Fruit fly (Drosophila melanogaster) whole organism, embryonic: ENCODE measurements around the gene Ac78C.
A peak's percentile ranks its signal among the peaks of the same experiment; 100 is the strongest.

Experiments
- Asciz ChIP-seq: fragments of 200-800 bp; sonication (Bioruptor generic); optimal IDR thresholded peaks from 2 replicates; lab custom pipeline; 2017; ENCODE audit warnings: missing biosample characterization, mild to moderate bottlenecking, missing genetic modification characterization, missing genetic modification reagents
- Atf3 ChIP-seq: fragments of 200-800 bp; sonication (Bioruptor generic); optimal IDR thresholded peaks from 3 replicates; lab custom pipeline; 2016; ENCODE audit warnings: missing biosample characterization, missing genetic modification characterization
- CG11695 ChIP-seq: fragments of 200-800 bp; sonication (Bioruptor generic); IDR thresholded peaks from 3 replicates; pipeline ENCODE4 v1.3.6; 2022; ENCODE audit warnings: missing biosample characterization, missing genetic modification characterization
- CG13424 ChIP-seq: fragments of 200-800 bp; sonication (Bioruptor generic); optimal IDR thresholded peaks from 2 replicates; lab custom pipeline; 2019; ENCODE audit warnings: missing biosample characterization, mild to moderate bottlenecking, missing genetic modification characterization, moderate library complexity
- CG15011 ChIP-seq: fragments of 200-800 bp; sonication (Bioruptor generic); optimal IDR thresholded peaks from 3 replicates; lab custom pipeline; 2018; ENCODE audit warnings: missing biosample characterization, mild to moderate bottlenecking, missing genetic modification characterization
- CG15696 ChIP-seq: fragments of 200-800 bp; sonication (Bioruptor generic); optimal IDR thresholded peaks from 2 replicates; lab custom pipeline; 2019; ENCODE audit warnings: missing biosample characterization, mild to moderate bottlenecking, missing genetic modification characterization, moderate library complexity
- CG17385 ChIP-seq: fragments of 200-800 bp; sonication (Bioruptor generic); optimal IDR thresholded peaks from 3 replicates; lab custom pipeline; 2018; ENCODE audit warnings: missing biosample characterization, mild to moderate bottlenecking, missing genetic modification characterization
- CG17568 ChIP-seq: fragments of 200-800 bp; sonication (Bioruptor generic); optimal IDR thresholded peaks from 2 replicates; lab custom pipeline; 2018; ENCODE audit warnings: missing biosample characterization, mild to moderate bottlenecking, missing genetic modification characterization, moderate library complexity
- CG1832 ChIP-seq: fragments of 200-800 bp; sonication (Bioruptor generic); optimal IDR thresholded peaks from 2 replicates; lab custom pipeline; 2017; ENCODE audit warnings: missing biosample characterization, mild to moderate bottlenecking, missing genetic modification characterization, inconsistent platforms
- CG2116 ChIP-seq: fragments of 200-800 bp; sonication (Bioruptor generic); optimal IDR thresholded peaks from 3 replicates; lab custom pipeline; 2018; ENCODE audit warnings: missing biosample characterization, mild to moderate bottlenecking, missing genetic modification characterization
- CG2120 ChIP-seq: fragments of 200-800 bp; sonication (Bioruptor generic); optimal IDR thresholded peaks from 3 replicates; lab custom pipeline; 2016; ENCODE audit warnings: missing biosample characterization, missing genetic modification characterization
- CG31388 ChIP-seq: fragments of 200-800 bp; sonication (Bioruptor generic); optimal IDR thresholded peaks from 2 replicates; lab custom pipeline; 2016; ENCODE audit warnings: missing biosample characterization, missing genetic modification characterization
- CG31441 ChIP-seq: fragments of 200-800 bp; sonication (Bioruptor generic); IDR thresholded peaks from 2 replicates; pipeline ENCODE4 v1.3.6; 2022; ENCODE audit warnings: missing biosample characterization, missing genetic modification characterization
- CG3163 ChIP-seq: fragments of 200-800 bp; sonication (Bioruptor generic); optimal IDR thresholded peaks from 3 replicates; lab custom pipeline; 2016; ENCODE audit warnings: missing biosample characterization, missing genetic modification characterization
- CG33213 ChIP-seq: fragments of 200-800 bp; sonication (Bioruptor generic); optimal IDR thresholded peaks from 3 replicates; lab custom pipeline; 2016; ENCODE audit warnings: missing biosample characterization, missing genetic modification characterization
- CG34376 ChIP-seq: fragments of 200-800 bp; sonication (Bioruptor generic); optimal IDR thresholded peaks from 2 replicates; lab custom pipeline; 2018; ENCODE audit warnings: missing biosample characterization, mild to moderate bottlenecking, missing genetic modification characterization
- CG3726 ChIP-seq: fragments of 200-800 bp; sonication (Bioruptor generic); IDR thresholded peaks from 3 replicates; pipeline ENCODE4, ENCODE4 v1.3.6; 2022; ENCODE audit warnings: missing biosample characterization, missing genetic modification characterization
- CG4404 ChIP-seq: fragments of 200-800 bp; sonication (Bioruptor generic); IDR thresholded peaks from 2 replicates; pipeline ENCODE4 v1.3.6; 2022; ENCODE audit warnings: missing biosample characterization, missing genetic modification characterization
- CG6175 ChIP-seq: fragments of 200-800 bp; sonication (Bioruptor generic); IDR thresholded peaks from 3 replicates; pipeline ENCODE4 v1.3.6; 2022; ENCODE audit warnings: missing biosample characterization, missing genetic modification characterization
- CG6654 ChIP-seq: fragments of 200-800 bp; sonication (Bioruptor generic); optimal IDR thresholded peaks from 2 replicates; lab custom pipeline; 2017; ENCODE audit warnings: missing biosample characterization, mild to moderate bottlenecking, missing genetic modification characterization
- CG6689 ChIP-seq: fragments of 200-800 bp; sonication (Bioruptor generic); IDR thresholded peaks from 2 replicates; pipeline ENCODE4 v1.3.6; 2022; ENCODE audit warnings: missing biosample characterization, missing genetic modification characterization
- CG6854 ChIP-seq: fragments of 200-800 bp; sonication (Bioruptor generic); optimal IDR thresholded peaks from 3 replicates; lab custom pipeline; 2017; ENCODE audit warnings: missing biosample characterization, mild to moderate bottlenecking, missing genetic modification characterization
- CG7745 ChIP-seq: fragments of 200-800 bp; sonication (Bioruptor generic); optimal IDR thresholded peaks from 2 replicates; lab custom pipeline; 2018; ENCODE audit warnings: missing biosample characterization, mild to moderate bottlenecking, missing genetic modification characterization, moderate library complexity
- CG7963 ChIP-seq: fragments of 200-800 bp; sonication (Bioruptor generic); IDR thresholded peaks from 3 replicates; pipeline ENCODE4 v1.3.6; 2022; ENCODE audit warnings: missing biosample characterization, missing genetic modification characterization; ENCODE audit not compliant: partially characterized antibody
- Deaf1 ChIP-seq: fragments of 200-800 bp; optimal IDR thresholded peaks from 3 replicates; lab custom pipeline; 2019; ENCODE audit warnings: missing biosample characterization, mild to moderate bottlenecking, missing genetic modification characterization, moderate library complexity
- Dll ChIP-seq: fragments of 200-800 bp; sonication (Bioruptor generic); IDR thresholded peaks from 4 replicates; pipeline ENCODE4 v1.3.6; 2022; ENCODE audit warnings: missing biosample characterization, missing genetic modification characterization; ENCODE audit not compliant: partially characterized antibody
- Fer3 ChIP-seq: fragments of 200-800 bp; sonication (Bioruptor generic); optimal IDR thresholded peaks from 2 replicates; lab custom pipeline; 2018; ENCODE audit warnings: missing biosample characterization, mild to moderate bottlenecking, missing genetic modification characterization, moderate library complexity
- Hr78 ChIP-seq, 2 experiments: fragments of 200-800 bp in 1 of 2; fragments of >200 bp in 1 of 2; sonication (Bioruptor generic) in 1 of 2; optimal IDR thresholded peaks; 2 replicates each; lab custom pipeline; 2017 to 2019; ENCODE audit warnings: missing biosample characterization in 2 of 2, missing genetic modification characterization in 2 of 2, mild to moderate bottlenecking in 1 of 2, moderate library complexity in 1 of 2
- Med ChIP-seq: fragments of 200-800 bp; sonication (Bioruptor generic); peaks from one replicate; lab custom pipeline; 2016; ENCODE audit warnings: missing biosample characterization, missing genetic modification characterization, mild to moderate bottlenecking, inconsistent platforms, moderate library complexity
- NC2α ChIP-seq: fragments of 200-800 bp; sonication (Bioruptor generic); optimal IDR thresholded peaks from 2 replicates; lab custom pipeline; 2016; ENCODE audit warnings: missing biosample characterization, missing genetic modification characterization
- Neu2 ChIP-seq: fragments of 200-800 bp; sonication (Bioruptor generic); optimal IDR thresholded peaks from 3 replicates; lab custom pipeline; 2016; ENCODE audit warnings: missing biosample characterization, missing genetic modification characterization, borderline replicate concordance
- NfI ChIP-seq: fragments of 200-800 bp; sonication (Bioruptor generic); optimal IDR thresholded peaks from 3 replicates; lab custom pipeline; 2018; ENCODE audit warnings: missing biosample characterization, mild to moderate bottlenecking, missing genetic modification characterization, moderate library complexity
- Opbp ChIP-seq: fragments of 200-800 bp; sonication (Bioruptor generic); IDR thresholded peaks from 3 replicates; pipeline ENCODE4 v1.3.6; 2022; ENCODE audit warnings: missing biosample characterization, missing genetic modification characterization; ENCODE audit not compliant: partially characterized antibody
- Pdp1 ChIP-seq, 2 experiments: fragments of 200-800 bp; sonication (Bioruptor generic); optimal IDR thresholded peaks; 3 replicates each; lab custom pipeline; 2016; ENCODE audit warnings: missing biosample characterization in 2 of 2, missing genetic modification characterization in 2 of 2, mild to moderate bottlenecking in 1 of 2, moderate library complexity in 1 of 2
- Rx ChIP-seq: fragments of 200-800 bp; sonication (Bioruptor generic); IDR thresholded peaks from 2 replicates; pipeline ENCODE4 v1.3.6; 2022; ENCODE audit warnings: missing biosample characterization, missing genetic modification characterization
- Taf1 ChIP-seq: fragments of 200-800 bp; sonication (Bioruptor generic); IDR thresholded peaks from 2 replicates; pipeline ENCODE4 v1.3.6; 2022; ENCODE audit warnings: missing biosample characterization, missing genetic modification characterization
- ara ChIP-seq: fragments of 200-800 bp; sonication (Bioruptor generic); IDR thresholded peaks from 2 replicates; pipeline ENCODE4 v1.3.6; 2022; ENCODE audit warnings: missing biosample characterization, missing genetic modification characterization
- chn ChIP-seq: fragments of 200-800 bp; sonication (Bioruptor generic); optimal IDR thresholded peaks from 2 replicates; lab custom pipeline; 2016; ENCODE audit warnings: missing biosample characterization, missing genetic modification characterization
- corto ChIP-seq: fragments of 200-800 bp; sonication (Bioruptor generic); optimal IDR thresholded peaks from 2 replicates; lab custom pipeline; 2016; ENCODE audit warnings: missing biosample characterization, mild to moderate bottlenecking, missing genetic modification characterization, moderate library complexity
- dmrt11E ChIP-seq: fragments of 200-800 bp; sonication (Bioruptor generic); optimal IDR thresholded peaks from 3 replicates; lab custom pipeline; 2018; ENCODE audit warnings: missing biosample characterization, mild to moderate bottlenecking, missing genetic modification characterization, moderate library complexity
- fd64A ChIP-seq: fragments of 200-800 bp; sonication (Bioruptor generic); optimal IDR thresholded peaks from 3 replicates; lab custom pipeline; 2018; ENCODE audit warnings: missing biosample characterization, mild to moderate bottlenecking, missing genetic modification characterization
- ftz-f1 ChIP-seq: fragments of 200-800 bp; sonication (Bioruptor generic); optimal IDR thresholded peaks from 2 replicates; lab custom pipeline; 2016; ENCODE audit warnings: missing biosample characterization, missing genetic modification characterization
- gcm ChIP-seq: fragments of 200-800 bp; sonication (Bioruptor generic); optimal IDR thresholded peaks from 2 replicates; lab custom pipeline; 2019; ENCODE audit warnings: missing biosample characterization, mild to moderate bottlenecking, missing genetic modification characterization, moderate library complexity
- gro ChIP-seq: fragments of 200-800 bp; sonication (Bioruptor generic); optimal IDR thresholded peaks from 2 replicates; lab custom pipeline; 2016; ENCODE audit warnings: missing biosample characterization, missing genetic modification characterization
- ham ChIP-seq: fragments of 200-800 bp; sonication (Bioruptor generic); IDR thresholded peaks from 2 replicates; pipeline ENCODE4 v1.3.6; 2022; ENCODE audit warnings: missing biosample characterization, missing genetic modification characterization
- insv ChIP-seq, 2 experiments: fragments of 200-800 bp; sonication (Bioruptor generic); optimal IDR thresholded peaks; 3 replicates each; lab custom pipeline; 2016 to 2018; ENCODE audit warnings: missing biosample characterization in 2 of 2, missing genetic modification characterization in 2 of 2
- kah ChIP-seq: fragments of 200-800 bp; sonication (Bioruptor generic); optimal IDR thresholded peaks from 2 replicates; lab custom pipeline; 2018; ENCODE audit warnings: missing biosample characterization, mild to moderate bottlenecking, missing genetic modification characterization
- scrt ChIP-seq: fragments of 200-800 bp; sonication (Bioruptor generic); optimal IDR thresholded peaks from 2 replicates; lab custom pipeline; 2018; ENCODE audit warnings: missing biosample characterization, mild to moderate bottlenecking, missing genetic modification characterization, moderate library complexity
- tll ChIP-seq, 2 experiments: fragments of 200-800 bp in 1 of 2; fragments of >200 bp in 1 of 2; sonication (Bioruptor generic) in 1 of 2; optimal IDR thresholded peaks; 2 replicates each; lab custom pipeline; 2017 to 2019; ENCODE audit warnings: missing biosample characterization in 2 of 2, missing genetic modification characterization in 2 of 2, mild to moderate bottlenecking in 1 of 2, moderate library complexity in 1 of 2

Gene Ac78C

DNA sequence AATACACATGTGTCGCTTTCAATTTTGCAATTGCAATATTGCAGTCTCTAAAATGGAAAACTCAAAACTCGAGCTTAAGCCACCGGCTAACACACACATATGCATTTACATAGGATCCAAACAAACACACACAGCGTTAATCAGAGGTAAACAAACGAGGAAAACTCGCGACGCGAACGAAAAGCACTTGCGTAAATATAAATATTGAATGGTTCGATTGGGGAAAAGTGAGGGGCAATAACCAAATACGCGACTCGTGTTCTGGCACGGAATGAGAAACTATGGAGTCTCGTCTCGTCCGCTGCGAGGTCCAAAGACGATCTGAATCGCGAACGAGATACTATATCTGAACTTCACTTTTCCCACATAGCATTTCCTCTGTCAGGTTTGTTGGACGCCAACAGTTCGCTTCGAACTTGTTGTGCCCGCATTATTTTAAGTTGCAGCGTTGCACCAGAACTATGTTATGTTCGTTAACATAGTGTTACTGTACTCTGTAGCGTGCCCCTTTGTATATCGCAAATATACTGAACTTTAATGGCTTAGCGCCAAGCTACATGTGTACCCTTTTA lies 40.8 kb downstream of the Ac78C start, which contains the start of gene ko (continued):
- TF ChIP-seq CG17385 (peak; percentile 27), gcm (GFP tag; lab: Kevin White, UChicago) (peak; percentile 51), Dll (GFP tag; lab: Robert Waterston, UW) (0 out of 4 replicates have a peak, but pooled peaks have one; percentile 9), tll (GFP tag; optimal IDR thresholded peaks at IDR 0.05; lab: Kevin White, UChicago) (no peak), CG3726 (no peak), kah (GFP tag; lab: Kevin White, UChicago) (peak; percentile 42), insv (GFP tag; optimal IDR thresholded peaks at IDR 0.05; lab: Kevin White, UChicago) (no peak), Pdp1 (GFP tag; optimal IDR thresholded peaks at IDR 0.05; lab: Kevin White, UChicago) (peak in 1 of 2 experiments; percentile 43), CG7745 (no peak), Rx (GFP tag; lab: Robert Waterston, UW) (no peak), Hr78 (GFP tag; optimal IDR thresholded peaks at IDR 0.05; lab: Kevin White, UChicago) (no peak), Med (GFP tag; lab: Kevin White, UChicago) (peak; percentile 76), Atf3 (GFP tag; lab: Kevin White, UChicago) (no peak), ara (GFP tag; lab: Robert Waterston, UW) (peak; percentile 42; the same call in 1 of the 2 replicates), NC2α (GFP tag; lab: Kevin White, UChicago) (no peak), fd64A (peak; percentile 86), CG2116 (GFP tag; lab: Kevin White, UChicago) (no peak), Taf1 (GFP tag; lab: Robert Waterston, UW) (no peak), CG3163 (GFP tag; lab: Kevin White, UChicago) (peak; percentile 6), CG34376 (no peak), CG2120 (GFP tag; lab: Kevin White, UChicago) (no peak), CG15011 (peak; percentile 21), scrt (GFP tag; lab: Kevin White, UChicago) (no peak), NfI (peak; percentile 5), CG4404 (GFP tag; lab: Robert Waterston, UW) (no peak), CG6175 (GFP tag; lab: Robert Waterston, UW) (no peak), CG15696 (tag; lab: Kevin White, UChicago) (peak; percentile 60), gro (GFP tag; lab: Kevin White, UChicago) (no peak), ham (GFP tag; lab: Robert Waterston, UW) (no peak), Asciz (GFP tag; lab: Kevin White, UChicago) (peak; percentile 77), CG33213 (GFP tag; lab: Kevin White, UChicago) (peak; percentile 19), Deaf1 (peak; percentile 51), CG7963 (GFP tag; lab: Robert Waterston, UW) (no peak), CG13424 (tag; lab: Kevin White, UChicago) (peak; percentile 48), CG6854 (GFP tag; lab: Kevin White, UChicago) (no peak), CG11695 (GFP tag; lab: Robert Waterston, UW) (no peak), CG6689 (GFP tag; lab: Robert Waterston, UW) (no peak), chn (no peak), dmrt11E (peak; percentile 30), CG1832 (GFP tag; lab: Kevin White, UChicago) (no peak), Neu2 (no peak), corto (no peak), CG17568 (no peak), Opbp (no peak), CG31388 (GFP tag; lab: Kevin White, UChicago) (no peak), ftz-f1 (GFP tag; lab: Kevin White, UChicago) (no peak), CG31441 (GFP tag; lab: Robert Waterston, UW) (no peak), CG6654 (GFP tag; lab: Kevin White, UChicago) (no peak), Fer3 (tag; lab: Kevin White, UChicago) (peak; percentile 26)
